Fruit fly (Drosophila melanogaster) whole organism, wandering third instar larva: Measurements from ENCODE around the gene CG3919.

Experiments used
- Abd-B ChIP-seq: fragments of >200 bp; optimal IDR thresholded peaks from 2 replicates; lab custom pipeline; 2017; ENCODE audit warnings: missing biosample characterization, missing genetic modification characterization
- CG32264 ChIP-seq: fragments of 200-800 bp; sonication (Bioruptor generic); optimal IDR thresholded peaks from 2 replicates; lab custom pipeline; 2016; ENCODE audit warnings: missing biosample characterization, missing genetic modification characterization
- CG9705 ChIP-seq: fragments of 200-800 bp; sonication (Bioruptor generic); optimal IDR thresholded peaks from 2 replicates; lab custom pipeline; 2018; ENCODE audit warnings: missing biosample characterization, mild to moderate bottlenecking, missing genetic modification characterization
- CrebA ChIP-seq: fragments of 200-800 bp; sonication (Bioruptor generic); optimal IDR thresholded peaks from 2 replicates; lab custom pipeline; 2016; ENCODE audit warnings: missing biosample characterization, mild to moderate bottlenecking, missing genetic modification characterization, borderline replicate concordance
- Dfd ChIP-seq: fragments of >200 bp; optimal IDR thresholded peaks from 2 replicates; lab custom pipeline; 2017; ENCODE audit warnings: missing biosample characterization, missing genetic modification characterization
- Dif ChIP-seq: fragments of 200-275, 200-300 bp; sonication (Bioruptor generic); optimal IDR thresholded peaks from 2 replicates; lab custom pipeline; 2018; ENCODE audit warnings: missing biosample characterization, missing genetic modification characterization; ENCODE audit not compliant: partially characterized antibody
- GATAd ChIP-seq: sonication (Bioruptor generic); optimal IDR thresholded peaks from 2 replicates; lab custom pipeline; 2016; ENCODE audit warnings: missing biosample characterization, missing genetic modification characterization
- HLH106 ChIP-seq: fragments of 200-800 bp; optimal IDR thresholded peaks from 3 replicates; lab custom pipeline; 2019; ENCODE audit warnings: missing biosample characterization, mild to moderate bottlenecking, missing genetic modification characterization, moderate library complexity
- Hnf4 ChIP-seq: fragments of 200-800 bp; sonication (Bioruptor generic); optimal IDR thresholded peaks from 2 replicates; lab custom pipeline; 2016; ENCODE audit warnings: missing biosample characterization, mild to moderate bottlenecking, missing genetic modification characterization
- Hr78 ChIP-seq: fragments of >200 bp; optimal IDR thresholded peaks from 2 replicates; lab custom pipeline; 2017; ENCODE audit warnings: missing biosample characterization, missing genetic modification characterization
- Hr83 ChIP-seq: fragments of 200-300 bp; sonication (Bioruptor generic); optimal IDR thresholded peaks from 2 replicates; lab custom pipeline; 2016; ENCODE audit warnings: missing biosample characterization, mild to moderate bottlenecking, missing genetic modification characterization, moderate library complexity; ENCODE audit not compliant: poor library complexity, severe bottlenecking
- Jra ChIP-seq: sonication (Bioruptor generic); optimal IDR thresholded peaks from 2 replicates; lab custom pipeline; 2016; ENCODE audit warnings: missing biosample characterization, missing genetic modification characterization
- Mio ChIP-seq: sonication (Bioruptor generic); optimal IDR thresholded peaks from 2 replicates; lab custom pipeline; 2016; ENCODE audit warnings: missing biosample characterization, missing genetic modification characterization
- Myc ChIP-seq: fragments of >200 bp; optimal IDR thresholded peaks from 2 replicates; lab custom pipeline; 2017
- N ChIP-seq: fragments of >200 bp; optimal IDR thresholded peaks from 2 replicates; lab custom pipeline; 2018; ENCODE audit warnings: missing biosample characterization, missing external identifiers, missing genetic modification characterization
- OdsH ChIP-seq: fragments of 200-800 bp; sonication (Bioruptor generic); optimal IDR thresholded peaks from 2 replicates; lab custom pipeline; 2016; ENCODE audit warnings: missing biosample characterization, mild to moderate bottlenecking, missing genetic modification characterization
- Rel ChIP-seq, 2 experiments: fragments of 200-800 bp; sonication (Bioruptor generic) in 1 of 2; optimal IDR thresholded peaks; 2 replicates in 1 of 2; 3 replicates in 1 of 2; lab custom pipeline; 2016 to 2019; ENCODE audit warnings: mild to moderate bottlenecking in 2 of 2, missing biosample characterization in 2 of 2, missing genetic modification characterization in 2 of 2, moderate library complexity in 1 of 2
- Sp1 ChIP-seq: fragments of 200-800 bp; sonication (Bioruptor generic); optimal IDR thresholded peaks from 3 replicates; lab custom pipeline; 2019; ENCODE audit warnings: missing biosample characterization, mild to moderate bottlenecking, missing genetic modification characterization, moderate library complexity
- Vsx2 ChIP-seq: fragments of 200-300, 225-300 bp; sonication (Bioruptor generic); optimal IDR thresholded peaks from 2 replicates; lab custom pipeline; 2018; ENCODE audit warnings: missing biosample characterization, missing genetic modification characterization; ENCODE audit not compliant: partially characterized antibody
- br ChIP-seq: fragments of 200-800 bp; sonication (Bioruptor generic); optimal IDR thresholded peaks from 2 replicates; lab custom pipeline; 2016; ENCODE audit warnings: missing biosample characterization, missing genetic modification characterization
- brk ChIP-seq: fragments of 200-800 bp; sonication (Bioruptor generic); optimal IDR thresholded peaks from 2 replicates; lab custom pipeline; 2016; ENCODE audit warnings: missing biosample characterization, mild to moderate bottlenecking, missing genetic modification characterization
- dl ChIP-seq, 2 experiments: fragments of 175-275, 200-275 bp in 1 of 2; fragments of 200-275 bp in 1 of 2; sonication (Bioruptor generic); optimal IDR thresholded peaks; lab custom pipeline; 2018; ENCODE audit warnings: mild to moderate bottlenecking in 2 of 2, missing biosample characterization in 2 of 2, missing genetic modification characterization in 2 of 2, moderate library complexity in 2 of 2; ENCODE audit not compliant: partially characterized antibody in 2 of 2, insufficient read depth in 1 of 2
- dmrt93B ChIP-seq: fragments of 200-800 bp; sonication (Bioruptor generic); optimal IDR thresholded peaks from 2 replicates; lab custom pipeline; 2018; ENCODE audit warnings: missing biosample characterization, mild to moderate bottlenecking, missing genetic modification characterization
- dsf ChIP-seq: sonication (Bioruptor generic); optimal IDR thresholded peaks from 2 replicates; lab custom pipeline; 2016; ENCODE audit warnings: missing biosample characterization, missing genetic modification characterization, borderline replicate concordance
- ey ChIP-seq: fragments of 200-800 bp; sonication (Bioruptor generic); optimal IDR thresholded peaks from 2 replicates; lab custom pipeline; 2016; ENCODE audit warnings: missing biosample characterization, missing genetic modification characterization
- foxo ChIP-seq, 2 experiments: fragments of 200-800 bp; sonication (Bioruptor generic); optimal IDR thresholded peaks; 2 replicates in 1 of 2; 3 replicates in 1 of 2; lab custom pipeline; 2016 to 2017; ENCODE audit warnings: missing biosample characterization in 2 of 2, missing genetic modification characterization in 2 of 2
- fru ChIP-seq: fragments of 200-800 bp; sonication (Bioruptor generic); optimal IDR thresholded peaks from 3 replicates; lab custom pipeline; 2016; ENCODE audit warnings: missing biosample characterization, mild to moderate bottlenecking, missing genetic modification characterization
- h ChIP-seq: fragments of 200-800 bp; sonication (Bioruptor generic); optimal IDR thresholded peaks from 3 replicates; lab custom pipeline; 2016; ENCODE audit warnings: missing biosample characterization, mild to moderate bottlenecking, missing genetic modification characterization
- jim ChIP-seq: fragments of 175-275, 200-325 bp; sonication (Bioruptor generic); optimal IDR thresholded peaks from 2 replicates; lab custom pipeline; 2016; ENCODE audit warnings: missing biosample characterization, mild to moderate bottlenecking, missing genetic modification characterization
- lola ChIP-seq: fragments of >200 bp; optimal IDR thresholded peaks from 2 replicates; lab custom pipeline; 2017; ENCODE audit warnings: missing biosample characterization, missing genetic modification characterization
- pan ChIP-seq: fragments of >200 bp; optimal IDR thresholded peaks from 2 replicates; lab custom pipeline; 2017
- psq ChIP-seq: fragments of 200-800 bp; sonication (Bioruptor generic); optimal IDR thresholded peaks from 3 replicates; lab custom pipeline; 2017; ENCODE audit warnings: missing biosample characterization, mild to moderate bottlenecking, missing genetic modification characterization, moderate library complexity
- rgr ChIP-seq: fragments of 200-800 bp; sonication (Bioruptor generic); optimal IDR thresholded peaks from 3 replicates; lab custom pipeline; 2016; ENCODE audit warnings: missing biosample characterization, mild to moderate bottlenecking, missing genetic modification characterization
- sage ChIP-seq: fragments of 200-800 bp; sonication (Bioruptor generic); optimal IDR thresholded peaks from 2 replicates; lab custom pipeline; 2016; ENCODE audit warnings: missing biosample characterization, mild to moderate bottlenecking, missing genetic modification characterization
- sv ChIP-seq: fragments of 200-800 bp; sonication (Bioruptor generic); optimal IDR thresholded peaks from 3 replicates; lab custom pipeline; 2016; ENCODE audit warnings: missing biosample characterization, missing genetic modification characterization
- tai ChIP-seq: sonication (Bioruptor generic); optimal IDR thresholded peaks from 2 replicates; lab custom pipeline; 2016; ENCODE audit warnings: missing biosample characterization, missing genetic modification characterization
- usp ChIP-seq: fragments of >200 bp; optimal IDR thresholded peaks from 2 replicates; lab custom pipeline; 2017; ENCODE audit warnings: missing biosample characterization, missing genetic modification characterization
- woc ChIP-seq: sonication (Bioruptor generic); optimal IDR thresholded peaks from 2 replicates; lab custom pipeline; 2016; ENCODE audit warnings: missing biosample characterization, mild to moderate bottlenecking, missing genetic modification characterization

CG3919 gene

dm6 chr3L:14409419-14410145, 844 bp upstream of the CG3919 start, which contains the start of gene stwl:
stwl (minus strand) TSS chr3L:14409939.
- TF ChIP-seq OdsH (GFP tag; lab: Kevin White, UChicago) (peak; percentile 37), CG32264 (no peak), woc (GFP tag; lab: Kevin White, UChicago) (no peak), dmrt93B (GFP tag; lab: Kevin White, UChicago) (no peak), Dif (GFP tag; lab: Kevin White, UChicago) (no peak), CrebA (GFP tag; lab: Kevin White, UChicago) (no peak), brk (GFP tag; lab: Kevin White, UChicago) (no peak), Rel (GFP tag; optimal IDR thresholded peaks at IDR 0.05; lab: Kevin White, UChicago) (no peak), Rel (tag; optimal IDR thresholded peaks at IDR 0.05; lab: Kevin White, UChicago) (peak; percentile 3), dsf (no peak), Abd-B (GFP tag; lab: Kevin White, UChicago) (no peak), ey (GFP tag; lab: Kevin White, UChicago) (peak; percentile 41), tai (GFP tag; lab: Kevin White, UChicago) (no peak), h (GFP tag; lab: Kevin White, UChicago) (peak; percentile 58), Mio (GFP tag; lab: Kevin White, UChicago) (no peak), pan (lab: Kevin White, UChicago) (no peak), Hr78 (GFP tag; lab: Kevin White, UChicago) (no peak), Dfd (GFP tag; lab: Kevin White, UChicago) (no peak), br (GFP tag; lab: Kevin White, UChicago) (peak; percentile 31), fru (GFP tag; lab: Kevin White, UChicago) (peak; percentile 51), Myc (lab: Kevin White, UChicago) (no peak), dl (GFP tag; optimal IDR thresholded peaks at IDR 0.05; lab: Kevin White, UChicago; ENCODE audit: insufficient read depth in 1 of 2, partially characterized antibody in 2 of 2) (peak in 1 of 2 experiments; percentile 35), jim (peak; percentile 60), rgr (GFP tag; lab: Kevin White, UChicago) (peak; percentile 55), usp (no peak), HLH106 (tag; lab: Kevin White, UChicago) (peak; percentile 44), psq (GFP tag; lab: Kevin White, UChicago) (no peak), GATAd (no peak), foxo (GFP tag; optimal IDR thresholded peaks at IDR 0.05; lab: Kevin White, UChicago) (peak in 1 of 2 experiments; percentile 66), Hnf4 (GFP tag; lab: Kevin White, UChicago) (peak; percentile 66), sage (GFP tag; lab: Kevin White, UChicago) (no peak), lola (GFP tag; lab: Kevin White, UChicago) (no peak), Hr83 (GFP tag; lab: Kevin White, UChicago) (peak; percentile 94), Sp1 (GFP tag; lab: Kevin White, UChicago) (no peak), Vsx2 (GFP tag; lab: Kevin White, UChicago) (no peak), N (no peak), sv (peak; percentile 5), CG9705 (GFP tag; lab: Kevin White, UChicago) (no peak), Jra (GFP tag; lab: Kevin White, UChicago) (peak; percentile 50)

- TF ChIP-seq pan (lab: Kevin White, UChicago) = no peak
- peak in 1 of 2 experiments; percentile 18 for TF ChIP-seq foxo (GFP tag; optimal IDR thresholded peaks at IDR 0.05; lab: Kevin White, UChicago)
- TF ChIP-seq lola (GFP tag; lab: Kevin White, UChicago) = no peak
- TF ChIP-seq OdsH (GFP tag; lab: Kevin White, UChicago) = no peak
- no peak for TF ChIP-seq jim
- no peak for TF ChIP-seq Dif (GFP tag; lab: Kevin White, UChicago)
- no peak for TF ChIP-seq usp
- no peak for TF ChIP-seq brk (GFP tag; lab: Kevin White, UChicago)
- TF ChIP-seq Mio (GFP tag; lab: Kevin White, UChicago) = no peak
- peak; percentile 27 for TF ChIP-seq rgr (GFP tag; lab: Kevin White, UChicago)
- TF ChIP-seq Abd-B (GFP tag; lab: Kevin White, UChicago) = no peak
- TF ChIP-seq dl (GFP tag; optimal IDR thresholded peaks at IDR 0.05; lab: Kevin White, UChicago; ENCODE audit: insufficient read depth in 1 of 2, partially characterized antibody in 2 of 2) = no peak
- no peak for TF ChIP-seq dsf
- no peak for TF ChIP-seq psq (GFP tag; lab: Kevin White, UChicago)
- TF ChIP-seq GATAd = no peak
- peak; percentile 6 for TF ChIP-seq CG9705 (GFP tag; lab: Kevin White, UChicago)
- no peak for TF ChIP-seq dmrt93B (GFP tag; lab: Kevin White, UChicago)
- TF ChIP-seq sv = no peak
- TF ChIP-seq tai (GFP tag; lab: Kevin White, UChicago) = no peak
- no peak for TF ChIP-seq Hr78 (GFP tag; lab: Kevin White, UChicago)
- no peak for TF ChIP-seq Jra (GFP tag; lab: Kevin White, UChicago)
- peak; percentile 65 for TF ChIP-seq HLH106 (tag; lab: Kevin White, UChicago)
- TF ChIP-seq CrebA (GFP tag; lab: Kevin White, UChicago) = no peak
- no peak for TF ChIP-seq CG32264
- TF ChIP-seq N = no peak
- peak; percentile 4 for TF ChIP-seq h (GFP tag; lab: Kevin White, UChicago)
- TF ChIP-seq Hr83 (GFP tag; lab: Kevin White, UChicago) = no peak
- no peak for TF ChIP-seq Vsx2 (GFP tag; lab: Kevin White, UChicago)
- peak; percentile 43 for TF ChIP-seq Sp1 (GFP tag; lab: Kevin White, UChicago)
- TF ChIP-seq Dfd (GFP tag; lab: Kevin White, UChicago) = no peak
- TF ChIP-seq Hnf4 (GFP tag; lab: Kevin White, UChicago) = no peak
- TF ChIP-seq br (GFP tag; lab: Kevin White, UChicago) = no peak
- TF ChIP-seq Rel (GFP tag; optimal IDR thresholded peaks at IDR 0.05; lab: Kevin White, UChicago) = no peak
- no peak for TF ChIP-seq Rel (tag; optimal IDR thresholded peaks at IDR 0.05; lab: Kevin White, UChicago)
- TF ChIP-seq sage (GFP tag; lab: Kevin White, UChicago) = peak; percentile 18
Observed at dm6 chr3L:14410892-14411291, 466 bp downstream of the CG3919 start.
